Worm (Caenorhabditis elegans): Measurements from ENCODE around the gene str-144.
A peak's percentile ranks its signal among the peaks of the same experiment; 100 is the strongest.

str-144 gene

DNA sequence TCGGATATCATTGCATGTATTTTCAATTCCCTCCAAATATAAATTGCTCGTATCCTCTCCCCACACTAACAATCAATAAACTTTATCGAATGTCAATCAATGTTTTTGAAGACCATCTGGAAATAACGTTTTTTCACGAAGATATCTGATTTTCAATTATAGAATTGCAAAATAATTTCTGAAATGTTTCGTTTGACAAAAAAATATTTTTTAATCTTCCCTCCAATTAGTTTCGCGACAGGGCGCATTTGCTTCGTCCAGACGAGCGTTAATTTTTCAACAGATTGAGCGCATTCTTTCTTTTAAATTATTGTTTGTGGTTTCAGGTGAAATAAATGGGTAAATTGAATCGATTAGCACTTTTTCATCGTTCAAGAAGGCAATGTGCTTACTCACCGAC lies 40.8 kb downstream of the str-144 start, which contains the start of gene vars-1 (continued):
- TF ChIP-seq daf-16 (GFP tag; optimal IDR thresholded peaks at IDR 0.05) (no peak), daf-16 (tag; optimal IDR thresholded peaks at IDR 0.05) (peak; percentile 37), aha-1 (tag) (peak; percentile 11), ama-1 (optimal IDR thresholded peaks at IDR 0.05) (peak; percentile 33), daf-19 (GFP tag; conservative IDR thresholded peaks at IDR 0.05) (no peak)

DNA sequence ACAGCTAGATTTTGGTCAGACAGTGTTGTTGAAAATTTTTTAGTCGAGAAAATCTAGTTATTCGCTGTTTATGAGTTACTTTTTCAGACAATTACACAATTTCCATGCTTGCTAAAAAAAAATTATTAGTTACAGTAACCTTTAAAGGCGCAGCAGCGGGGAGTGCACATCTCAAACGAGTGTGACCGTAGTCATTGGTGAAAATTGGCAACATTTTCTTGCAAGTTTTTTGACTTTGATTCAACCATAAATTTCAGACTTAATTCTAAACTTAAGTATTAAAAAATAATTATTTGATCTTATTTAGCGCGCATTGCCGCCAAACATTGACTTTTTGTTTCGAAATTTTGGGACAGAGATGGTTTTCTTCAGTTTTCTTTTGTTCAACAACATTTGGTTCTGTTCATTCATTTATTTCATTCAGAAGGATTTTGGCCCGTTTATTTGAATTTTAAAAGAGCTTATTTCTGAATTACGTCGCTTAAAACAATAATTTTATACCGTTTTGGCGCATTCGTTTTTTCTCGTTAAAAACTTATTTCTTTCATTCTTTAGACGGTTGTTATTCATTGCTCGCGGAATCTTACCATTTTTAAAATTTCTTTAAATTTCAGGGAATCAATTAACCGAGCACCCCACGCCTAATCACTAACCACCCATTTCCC lies 43.0 kb downstream of the str-144 start, which contains the start of gene oma-2:
TSS of gene oma-2 (plus strand) at position 615 of the 665 bp plus-strand sequence.
- no peak for TF ChIP-seq ceh-44 (GFP tag; IDR thresholded peaks at IDR 0.05)
- TF ChIP-seq lsy-2 (tag; optimal IDR thresholded peaks at IDR 0.05), result peak in 1 of 2 experiments; percentile 25
- peak; percentile 33 for TF ChIP-seq lin-13 (GFP tag; optimal IDR thresholded peaks at IDR 0.05)
- TF ChIP-seq unc-130 (GFP tag; optimal IDR thresholded peaks at IDR 0.05), result peak; percentile 33
- peak; percentile 35 for TF ChIP-seq F49E8.2 (tag; optimal IDR thresholded peaks at IDR 0.05; ENCODE audit: borderline replicate concordance)
- TF ChIP-seq lin-38 (GFP tag; IDR thresholded peaks at IDR 0.05), result peak; percentile 34
- TF ChIP-seq hif-1 (tag; optimal IDR thresholded peaks at IDR 0.05), result no peak

DNA sequence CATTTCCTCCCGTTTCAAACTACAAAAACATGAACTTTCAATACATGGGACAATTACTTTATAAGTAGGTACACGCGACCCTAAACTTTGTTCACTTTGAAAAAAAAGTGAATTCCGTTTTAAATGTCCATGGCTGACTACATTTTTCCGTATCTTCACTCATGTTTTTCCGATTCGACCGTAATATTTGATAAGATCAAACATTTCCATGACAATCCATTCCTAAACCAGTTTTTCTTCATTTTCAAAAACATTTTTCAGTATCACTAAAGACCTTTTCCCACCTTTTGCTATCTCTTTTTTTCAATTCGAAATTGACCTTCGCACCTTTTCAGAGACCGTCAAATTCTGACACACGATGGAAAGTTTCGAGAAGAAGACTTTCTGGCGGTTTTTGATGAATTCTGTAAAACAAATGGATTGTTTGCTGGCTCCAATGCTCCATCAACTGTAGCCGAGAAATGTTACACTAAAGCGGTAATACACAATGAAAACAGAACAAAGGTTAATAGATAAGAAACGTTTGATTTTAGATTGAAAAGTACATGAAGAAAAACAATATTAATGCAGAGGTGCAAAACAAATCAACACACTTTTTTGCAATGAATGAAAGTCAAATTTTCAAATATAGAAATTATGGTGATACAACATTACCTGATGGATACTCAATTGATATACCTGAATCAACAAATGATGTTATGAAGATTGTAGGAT lies 44.4 kb downstream of the str-144 start:
- TF ChIP-seq jun-1 (tag; optimal IDR thresholded peaks at IDR 0.05), result no peak
- no peak for TF ChIP-seq dmd-9 (GFP tag; IDR thresholded peaks at IDR 0.05)
- no peak for TF ChIP-seq arid-1 (GFP tag; conservative IDR thresholded peaks at IDR 0.05)
- TF ChIP-seq egl-43 (GFP tag; IDR thresholded peaks at IDR 0.05), result no peak
- no peak for TF ChIP-seq hif-1 (tag; optimal IDR thresholded peaks at IDR 0.05)
- no peak for TF ChIP-seq daf-8 (GFP tag; IDR thresholded peaks at IDR 0.05)
- TF ChIP-seq dmd-6 (GFP tag; IDR thresholded peaks at IDR 0.05), result peak; percentile 39
- TF ChIP-seq lin-13 (GFP tag; optimal IDR thresholded peaks at IDR 0.05), result no peak
- no peak for TF ChIP-seq snpc-1.2 (GFP tag; IDR thresholded peaks at IDR 0.05)
- TF ChIP-seq nhr-48 (tag; optimal IDR thresholded peaks at IDR 0.05), result peak; percentile 18
- no peak for TF ChIP-seq zfp-3 (GFP tag; conservative IDR thresholded peaks at IDR 0.05)
- no peak for TF ChIP-seq F44E2.7 (GFP tag; IDR thresholded peaks at IDR 0.05)
- TF ChIP-seq gei-8 (GFP tag; optimal IDR thresholded peaks at IDR 0.05), result no peak
- TF ChIP-seq ceh-44 (GFP tag; IDR thresholded peaks at IDR 0.05), result no peak
- no peak for TF ChIP-seq rbr-2 (tag; optimal IDR thresholded peaks at IDR 0.05)
- TF ChIP-seq pqm-1 (tag; optimal IDR thresholded peaks at IDR 0.05), result peak; percentile 5
- no peak for TF ChIP-seq daf-16 (GFP tag; optimal IDR thresholded peaks at IDR 0.05)
- peak; percentile 73 for TF ChIP-seq daf-16 (tag; optimal IDR thresholded peaks at IDR 0.05)
- no peak for TF ChIP-seq ztf-7 (tag; optimal IDR thresholded peaks at IDR 0.05)
- no peak for TF ChIP-seq ceh-28 (tag; optimal IDR thresholded peaks at IDR 0.05)
- TF ChIP-seq spr-3 (GFP tag; optimal IDR thresholded peaks at IDR 0.05), result no peak
- no peak for TF ChIP-seq dve-1 (tag; optimal IDR thresholded peaks at IDR 0.05; ENCODE audit: insufficient read depth)
- TF ChIP-seq lim-7 (GFP tag; IDR thresholded peaks at IDR 0.05), result no peak
- no peak for TF ChIP-seq tra-1 (GFP tag; IDR thresholded peaks at IDR 0.05)
- TF ChIP-seq ces-1 (GFP tag; optimal IDR thresholded peaks at IDR 0.05), result no peak
- TF ChIP-seq ceh-62 (tag; optimal IDR thresholded peaks at IDR 0.05), result no peak
- no peak for TF ChIP-seq nhr-10 (tag; optimal IDR thresholded peaks at IDR 0.05)
- TF ChIP-seq Y75B8A.6 (GFP tag; IDR thresholded peaks at IDR 0.05), result 0 out of 2 replicates have a peak, but pooled peaks have one; percentile 26
- TF ChIP-seq aha-1 (tag), result no peak
- TF ChIP-seq lsy-2 (tag; optimal IDR thresholded peaks at IDR 0.05), result no peak
- TF ChIP-seq ceh-32 (tag; optimal IDR thresholded peaks at IDR 0.05; ENCODE audit: poor library complexity), result no peak
- TF ChIP-seq attf-4 (tag; optimal IDR thresholded peaks at IDR 0.05), result no peak
- no peak for TF ChIP-seq snpc-4 (tag; optimal IDR thresholded peaks at IDR 0.05)
- no peak for TF ChIP-seq ctbp-1 (GFP tag; IDR thresholded peaks at IDR 0.05)
- no peak for TF ChIP-seq F10B5.3 (tag; optimal IDR thresholded peaks at IDR 0.05)
- TF ChIP-seq nhr-28 (tag; optimal IDR thresholded peaks at IDR 0.05), result peak; percentile 60
- no peak for TF ChIP-seq egl-27 (tag; optimal IDR thresholded peaks at IDR 0.05)
- TF ChIP-seq zip-11 (GFP tag; IDR thresholded peaks at IDR 0.05), result no peak
- no peak for TF ChIP-seq nhr-111 (GFP tag; optimal IDR thresholded peaks at IDR 0.05)
- no peak for TF ChIP-seq skn-1 (tag; optimal IDR thresholded peaks at IDR 0.05)

Data from whole organism, L4 larva.